Worm (Caenorhabditis elegans): ENCODE results near the gene hch-1.
A peak's percentile ranks its signal among the peaks of the same experiment; 100 is the strongest.

hch-1 gene

DNA sequence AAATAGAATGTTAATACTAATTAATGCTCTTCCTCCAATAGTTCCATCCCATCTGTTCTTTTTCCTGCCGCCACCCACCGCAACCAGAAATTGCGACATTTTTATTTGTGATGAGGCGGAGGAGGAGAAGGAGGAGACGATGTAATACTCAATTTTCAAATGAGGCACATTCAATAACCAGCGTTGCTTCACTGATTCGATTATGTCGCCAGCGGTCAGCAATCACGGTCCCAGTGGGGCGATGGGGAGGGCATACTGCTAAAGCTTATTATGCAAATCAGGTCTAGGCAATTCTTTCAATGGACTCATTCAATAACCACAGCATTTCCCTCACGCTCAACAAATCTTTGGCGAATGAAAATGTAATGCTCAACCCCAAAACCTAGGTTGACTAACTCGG, 50.6 kb downstream of the hch-1 start:
- TF ChIP-seq F13H6.1 (tag; optimal IDR thresholded peaks at IDR 0.05) (peak; percentile 24), lin-11 (tag; optimal IDR thresholded peaks at IDR 0.05) (no peak)
